Worm (Caenorhabditis elegans): ENCODE measurements around the gene ulp-1.

ulp-1 gene

ce11 chrIII:5172470-5172869, 2.9 kb upstream of the ulp-1 start, which contains the start of gene K10D2.5 (continued):
- peak; percentile 80 for TF ChIP-seq madf-2 (tag; optimal IDR thresholded peaks at IDR 0.05)
- TF ChIP-seq tbx-7 (tag; optimal IDR thresholded peaks at IDR 0.05): peak; percentile 99
- peak; percentile 45 for TF ChIP-seq ceh-6 (GFP tag; optimal IDR thresholded peaks at IDR 0.05)
- TF ChIP-seq K02D7.2 (tag; optimal IDR thresholded peaks at IDR 0.05): peak; percentile 60
- TF ChIP-seq ahr-1 (tag; optimal IDR thresholded peaks at IDR 0.05): peak; percentile 80
- TF ChIP-seq ama-1 (optimal IDR thresholded peaks at IDR 0.05): no peak
- TF ChIP-seq ceh-48 (tag; optimal IDR thresholded peaks at IDR 0.05): peak; percentile 39
- peak; percentile 95 for TF ChIP-seq ceh-14 (tag; optimal IDR thresholded peaks at IDR 0.05)
- peak; percentile 41 for TF ChIP-seq ceh-19 (GFP tag; optimal IDR thresholded peaks at IDR 0.05)
- no peak for TF ChIP-seq K09A11.1 (tag; optimal IDR thresholded peaks at IDR 0.05; ENCODE audit: insufficient read depth)
- TF ChIP-seq ceh-34 (tag; optimal IDR thresholded peaks at IDR 0.05): peak; percentile 94
- peak; percentile 23 for TF ChIP-seq hlh-30 (tag; optimal IDR thresholded peaks at IDR 0.05; ENCODE audit: insufficient read depth)
- TF ChIP-seq fkh-10 (GFP tag; optimal IDR thresholded peaks at IDR 0.05): no peak
- no peak for TF ChIP-seq ceh-22 (tag; optimal IDR thresholded peaks at IDR 0.05)
- peak; percentile 87 for TF ChIP-seq unc-42 (tag; optimal IDR thresholded peaks at IDR 0.05)
- TF ChIP-seq nhr-11 (tag; optimal IDR thresholded peaks at IDR 0.05): no peak

ce11 chrIII:5171945-5172344, 2.3 kb upstream of the ulp-1 start, which contains the start of gene prp-19:
Gene prp-19, minus strand, starts transcription at chrIII:5172045.
- TF ChIP-seq sox-4 (tag; optimal IDR thresholded peaks at IDR 0.05) (no peak), hlh-8 (tag; optimal IDR thresholded peaks at IDR 0.05) (no peak), syd-9 (tag; optimal IDR thresholded peaks at IDR 0.05) (no peak), hlh-30 (tag; optimal IDR thresholded peaks at IDR 0.05; ENCODE audit: insufficient read depth) (no peak), pha-2 (tag; optimal IDR thresholded peaks at IDR 0.05) (no peak), tbx-2 (tag; optimal IDR thresholded peaks at IDR 0.05) (no peak), pqm-1 (tag; optimal IDR thresholded peaks at IDR 0.05) (no peak), ahr-1 (tag; optimal IDR thresholded peaks at IDR 0.05) (no peak), eyg-1 (tag; optimal IDR thresholded peaks at IDR 0.05) (no peak), sdc-2 (tag; optimal IDR thresholded peaks at IDR 0.05) (no peak), nhr-11 (tag; optimal IDR thresholded peaks at IDR 0.05) (no peak), Y22D7AL.16 (tag; optimal IDR thresholded peaks at IDR 0.05) (no peak), ceh-9 (tag; optimal IDR thresholded peaks at IDR 0.05) (no peak), mec-3 (tag; optimal IDR thresholded peaks at IDR 0.05; ENCODE audit: borderline replicate concordance) (no peak), lim-6 (tag; optimal IDR thresholded peaks at IDR 0.05) (no peak), unc-42 (tag; optimal IDR thresholded peaks at IDR 0.05) (no peak), madf-2 (tag; optimal IDR thresholded peaks at IDR 0.05) (no peak), ets-4 (tag; optimal IDR thresholded peaks at IDR 0.05) (no peak), F13H6.1 (tag; optimal IDR thresholded peaks at IDR 0.05) (no peak)

- no peak for TF ChIP-seq ref-2 (tag; optimal IDR thresholded peaks at IDR 0.05)
- no peak for TF ChIP-seq pha-2 (tag; optimal IDR thresholded peaks at IDR 0.05)
- TF ChIP-seq ceh-19 (GFP tag; optimal IDR thresholded peaks at IDR 0.05): no peak
- no peak for TF ChIP-seq ahr-1 (tag; optimal IDR thresholded peaks at IDR 0.05)
- TF ChIP-seq zip-5 (tag; optimal IDR thresholded peaks at IDR 0.05): no peak
- TF ChIP-seq ceh-45 (GFP tag; IDR thresholded peaks at IDR 0.05): no peak
- no peak for TF ChIP-seq pros-1 (tag; optimal IDR thresholded peaks at IDR 0.05)
- no peak for TF ChIP-seq mec-3 (tag; optimal IDR thresholded peaks at IDR 0.05; ENCODE audit: borderline replicate concordance)
- TF ChIP-seq fkh-10 (GFP tag; optimal IDR thresholded peaks at IDR 0.05): no peak
- TF ChIP-seq ceh-6 (GFP tag; optimal IDR thresholded peaks at IDR 0.05): no peak
- TF ChIP-seq C08G9.2 (tag; optimal IDR thresholded peaks at IDR 0.05): no peak
- no peak for TF ChIP-seq K09A11.1 (tag; optimal IDR thresholded peaks at IDR 0.05; ENCODE audit: insufficient read depth)
- TF ChIP-seq unc-3 (GFP tag; conservative IDR thresholded peaks at IDR 0.05): no peak
- no peak for TF ChIP-seq unc-3 (tag; optimal IDR thresholded peaks at IDR 0.05)
These were observed 3.9 kb downstream of the ulp-1 start for ce11 chrIII:5165745-5166144.

DNA sequence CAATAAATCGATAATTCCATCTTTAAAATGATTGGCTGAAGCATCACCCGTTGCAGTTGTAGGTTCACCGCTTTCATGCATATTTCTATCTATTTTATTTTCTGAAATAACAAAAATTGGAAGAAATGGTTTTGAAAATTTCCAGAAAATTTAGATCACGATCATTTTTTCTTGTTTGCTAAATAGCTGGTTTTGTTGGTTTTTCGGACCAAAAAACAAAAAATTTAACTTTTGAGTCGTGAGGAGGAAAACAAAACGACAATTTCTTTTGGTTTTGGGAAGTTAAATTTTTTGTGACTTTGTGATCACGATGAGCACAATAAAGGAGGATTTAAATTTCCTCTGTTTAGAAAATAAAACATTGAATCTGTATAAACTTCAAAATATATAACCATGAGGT, 4.4 kb downstream of the ulp-1 start, which contains the start of gene T10F2.2:
TSS of gene T10F2.2 (minus strand) at position 101 of the 400 bp plus-strand sequence.
- TF ChIP-seq hlh-30 (tag; optimal IDR thresholded peaks at IDR 0.05; ENCODE audit: insufficient read depth) (no peak), ztf-16 (tag; optimal IDR thresholded peaks at IDR 0.05) (no peak), sox-2 (GFP tag; IDR thresholded peaks at IDR 0.05) (no peak), ahr-1 (tag; optimal IDR thresholded peaks at IDR 0.05) (no peak), sdc-2 (tag; optimal IDR thresholded peaks at IDR 0.05) (no peak), ceh-6 (GFP tag; optimal IDR thresholded peaks at IDR 0.05) (no peak), ceh-30 (tag; optimal IDR thresholded peaks at IDR 0.05) (no peak), rnt-1 (tag; optimal IDR thresholded peaks at IDR 0.05) (no peak), ets-4 (tag; optimal IDR thresholded peaks at IDR 0.05) (no peak), K02D7.2 (tag; optimal IDR thresholded peaks at IDR 0.05) (no peak), madf-2 (tag; optimal IDR thresholded peaks at IDR 0.05) (no peak), F13H6.1 (tag; optimal IDR thresholded peaks at IDR 0.05) (no peak), pha-2 (tag; optimal IDR thresholded peaks at IDR 0.05) (no peak), odd-2 (tag; optimal IDR thresholded peaks at IDR 0.05) (no peak), K09A11.1 (tag; optimal IDR thresholded peaks at IDR 0.05; ENCODE audit: insufficient read depth) (no peak), pax-1 (tag; optimal IDR thresholded peaks at IDR 0.05) (no peak), eyg-1 (tag; optimal IDR thresholded peaks at IDR 0.05) (no peak), hlh-8 (tag; optimal IDR thresholded peaks at IDR 0.05) (no peak)

All from whole organism, late embryonic.